Fruit fly (Drosophila melanogaster) S2 (cell line): Measurements from ENCODE around the gene kto.

Experiments
- CG8478 ChIP-seq: fragments of >200 bp; optimal IDR thresholded peaks from 2 replicates; lab custom pipeline; 2018
- CTCF ChIP-seq, 2 experiments: fragments of >200 bp; optimal IDR thresholded peaks; 2 replicates each; lab custom pipeline; 2018

The kto gene

dm6 chr3L:19836375-19836937 lies at the start of gene kto:
kto (plus strand) TSS chr3L:19836614.
- TF ChIP-seq CTCF (optimal IDR thresholded peaks at IDR 0.05; lab: Kevin White, UChicago) (no peak), CG8478 (lab: Kevin White, UChicago) (no peak)

- TF ChIP-seq CG8478 (lab: Kevin White, UChicago) (no peak), CTCF (optimal IDR thresholded peaks at IDR 0.05; lab: Kevin White, UChicago) (no peak)
Measured at dm6 chr3L:19787632-19788031, 48.8 kb upstream of the kto start.

dm6 chr3L:19790564-19790928 lies 45.9 kb upstream of the kto start:
- no peak for TF ChIP-seq CG8478 (lab: Kevin White, UChicago)
- TF ChIP-seq CTCF (optimal IDR thresholded peaks at IDR 0.05; lab: Kevin White, UChicago): no peak

dm6 chr3L:19790929-19791687 lies 45.3 kb upstream of the kto start:
- no peak for TF ChIP-seq CG8478 (lab: Kevin White, UChicago)
- TF ChIP-seq CTCF (optimal IDR thresholded peaks at IDR 0.05; lab: Kevin White, UChicago): no peak

dm6 chr3L:19791688-19792073 lies 44.7 kb upstream of the kto start:
- no peak for TF ChIP-seq CG8478 (lab: Kevin White, UChicago)
- TF ChIP-seq CTCF (optimal IDR thresholded peaks at IDR 0.05; lab: Kevin White, UChicago): peak in 1 of 2 experiments; percentile 9

dm6 chr3L:19792717-19793437 lies 43.5 kb upstream of the kto start:
- TF ChIP-seq CG8478 (lab: Kevin White, UChicago): no peak
- no peak for TF ChIP-seq CTCF (optimal IDR thresholded peaks at IDR 0.05; lab: Kevin White, UChicago)

- TF ChIP-seq CG8478 (lab: Kevin White, UChicago): no peak
- peak; percentile 19 to 55 for TF ChIP-seq CTCF (optimal IDR thresholded peaks at IDR 0.05; lab: Kevin White, UChicago)
Measured at dm6 chr3L:19793438-19793998, 42.9 kb upstream of the kto start, which contains the start of the genes CG42637, Gyc76C and SREBP. CG42637 (minus strand) TSS chr3L:19793569. Gyc76C (minus strand) TSS chr3L:19793569. SREBP (plus strand) TSS chr3L:19793935.

dm6 chr3L:19794203-19794802 lies 42.1 kb upstream of the kto start:
- TF ChIP-seq CG8478 (lab: Kevin White, UChicago) (no peak), CTCF (optimal IDR thresholded peaks at IDR 0.05; lab: Kevin White, UChicago) (no peak)

- TF ChIP-seq CG8478 (lab: Kevin White, UChicago): no peak
- no peak for TF ChIP-seq CTCF (optimal IDR thresholded peaks at IDR 0.05; lab: Kevin White, UChicago)
Measured at dm6 chr3L:19798978-19799377, 37.4 kb upstream of the kto start, which contains the start of gene Ir76a. Ir76a (plus strand) TSS chr3L:19799278.

- TF ChIP-seq CG8478 (lab: Kevin White, UChicago) (no peak), CTCF (optimal IDR thresholded peaks at IDR 0.05; lab: Kevin White, UChicago) (no peak)
Measured at dm6 chr3L:19801105-19801504, 35.3 kb upstream of the kto start, which contains the start of gene CG14102. CG14102 (minus strand) TSS chr3L:19801291.

dm6 chr3L:19804908-19805307 lies 31.5 kb upstream of the kto start, which contains the start of the genes TORIP and Ccdc58:
TORIP (minus strand) TSS chr3L:19805080.
Ccdc58 (plus strand) TSS chr3L:19805181.
- TF ChIP-seq CG8478 (lab: Kevin White, UChicago) (no peak), CTCF (optimal IDR thresholded peaks at IDR 0.05; lab: Kevin White, UChicago) (no peak)

dm6 chr3L:19805895-19806294 lies 30.5 kb upstream of the kto start, which contains the start of gene CG34116:
CG34116 (minus strand) TSS chr3L:19806036.
- no peak for TF ChIP-seq CTCF (optimal IDR thresholded peaks at IDR 0.05; lab: Kevin White, UChicago)
- no peak for TF ChIP-seq CG8478 (lab: Kevin White, UChicago)

dm6 chr3L:19807103-19807502 lies 29.3 kb upstream of the kto start, which contains the start of the genes CG14104 and Kap-alpha1:
CG14104 (minus strand) TSS chr3L:19807199.
Kap-alpha1 (plus strand) TSS chr3L:19807232.
- no peak for TF ChIP-seq CTCF (optimal IDR thresholded peaks at IDR 0.05; lab: Kevin White, UChicago)
- no peak for TF ChIP-seq CG8478 (lab: Kevin White, UChicago)

dm6 chr3L:19807521-19807920 lies 28.9 kb upstream of the kto start:
- TF ChIP-seq CTCF (optimal IDR thresholded peaks at IDR 0.05; lab: Kevin White, UChicago) (no peak), CG8478 (lab: Kevin White, UChicago) (no peak)
